Fruit fly (Drosophila melanogaster): ENCODE data around the gene CG3842.

DNA sequence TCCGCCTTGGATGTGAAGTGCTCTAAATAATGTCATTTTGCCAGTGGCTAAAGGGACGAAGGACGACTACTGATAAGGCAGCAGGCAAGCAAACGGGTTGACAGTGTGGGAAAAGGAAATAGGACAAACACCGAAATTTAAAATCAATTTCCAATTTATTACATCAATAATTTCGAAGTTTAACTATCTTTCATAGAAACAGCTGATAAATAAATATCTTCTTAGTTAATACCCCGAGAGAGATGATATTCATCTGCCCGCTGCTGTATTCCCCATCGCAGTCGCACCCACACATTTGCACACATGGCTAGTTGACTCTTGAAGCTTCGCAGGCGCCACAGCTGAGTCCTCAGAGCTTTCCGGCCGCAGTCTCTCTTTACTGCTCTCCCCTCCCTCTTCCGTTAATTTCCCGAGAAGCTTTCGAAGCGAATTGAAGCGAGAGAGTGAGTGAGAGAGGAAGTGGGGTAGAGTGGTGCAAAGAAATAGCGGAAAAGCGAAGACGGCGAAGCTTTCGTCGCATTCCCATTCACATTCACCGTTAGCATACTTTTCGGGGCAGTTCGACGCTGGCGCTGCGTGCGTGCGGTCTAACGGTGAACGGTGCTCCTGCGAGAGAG lies 20.6 kb upstream of the CG3842 start:
- TF ChIP-seq EcR (GFP tag; optimal IDR thresholded peaks at IDR 0.05) (no peak), pan (optimal IDR thresholded peaks at IDR 0.05) (no peak), usp (GFP tag; optimal IDR thresholded peaks at IDR 0.05) (no peak)
